Worm (Caenorhabditis elegans) whole organism, midembryonic: ENCODE results near the gene T27D12.1.

Experiments used
- T22C8.4 ChIP-seq: fragments of 200-800 bp; sonication (Bioruptor generic); IDR thresholded peaks from 2 replicates; pipeline ENCODE4 v1.3.6; 2022; ENCODE audit warnings: missing genetic modification characterization, missing compliant biosample characterization
- flt-1 ChIP-seq: fragments of 200-800 bp; sonication (Bioruptor generic); IDR thresholded peaks from 2 replicates; pipeline ENCODE4 v1.3.6; 2022; ENCODE audit warnings: missing genetic modification characterization, missing compliant biosample characterization
- klf-2 ChIP-seq: fragments of 200-800 bp; sonication (Bioruptor generic); conservative IDR thresholded peaks from 2 replicates; pipeline ENCODE4 v1.3.6; 2022; ENCODE audit warnings: missing genetic modification reagents, missing genetic modification characterization, missing compliant biosample characterization
- ref-1 ChIP-seq: fragments of 200-800 bp; sonication (Bioruptor generic); conservative IDR thresholded peaks from 2 replicates; pipeline ENCODE4 v1.3.6; 2022; ENCODE audit warnings: missing genetic modification reagents, missing genetic modification characterization, missing compliant biosample characterization
- tab-1 ChIP-seq: fragments of 200-800 bp; sonication (Bioruptor generic); IDR thresholded peaks from 2 replicates; pipeline ENCODE4 v1.3.6; 2022; ENCODE audit warnings: missing genetic modification characterization, missing compliant biosample characterization
- ztf-23 ChIP-seq: fragments of 200-800 bp; sonication (Bioruptor generic); IDR thresholded peaks from 2 replicates; pipeline ENCODE4 v1.3.6; 2022; ENCODE audit warnings: missing genetic modification reagents, missing genetic modification characterization, missing compliant biosample characterization

- TF ChIP-seq T22C8.4 (GFP tag; lab: Robert Waterston, UW) (no peak), ref-1 (no peak), flt-1 (GFP tag; lab: Robert Waterston, UW) (no peak), ztf-23 (GFP tag; lab: Robert Waterston, UW) (no peak), klf-2 (no peak), tab-1 (GFP tag; lab: Robert Waterston, UW) (no peak)
Observed at ce11 chrII:11806256-11806655, 36.2 kb upstream of the T27D12.1 start, which contains the start of gene jmjd-1.1.
